Fruit fly (Drosophila melanogaster): Measurements from ENCODE around the gene Cap-D2.
A peak's percentile ranks its signal among the peaks of the same experiment; 100 is the strongest.

dm6 chr3R:29692009-29692641, 16.7 kb downstream of the Cap-D2 start, which contains the start of gene dmrt99B:
- TF ChIP-seq Sox102F (GFP tag; optimal IDR thresholded peaks at IDR 0.05) = no peak
- no peak for TF ChIP-seq CG8632 (GFP tag; optimal IDR thresholded peaks at IDR 0.05)
- no peak for TF ChIP-seq Hr38 (GFP tag; optimal IDR thresholded peaks at IDR 0.05)
- peak; percentile 29 for TF ChIP-seq Sox14 (GFP tag; optimal IDR thresholded peaks at IDR 0.05)
- no peak for TF ChIP-seq CG10669 (GFP tag; optimal IDR thresholded peaks at IDR 0.05)
- no peak for TF ChIP-seq CG34406 (GFP tag; optimal IDR thresholded peaks at IDR 0.05)
